Worm (Caenorhabditis elegans) whole organism, L4/young adult: ENCODE results near the gene pacl-1.

Source experiments
- W03F9.2 ChIP-seq: fragments of 150-350 bp; optimal IDR thresholded peaks from 2 replicates; lab custom pipeline; 2014; ENCODE audit warnings: missing biosample characterization, missing genetic modification characterization
- dao-5 ChIP-seq: sonication (generic microtip); optimal IDR thresholded peaks from 2 replicates; lab custom pipeline; 2016; ENCODE audit warnings: missing genotype, missing genetic modification characterization, moderate library complexity, missing compliant biosample characterization
- him-1 ChIP-seq: sonication (generic microtip); optimal IDR thresholded peaks from 2 replicates; lab custom pipeline; 2016; ENCODE audit warnings: missing genotype, missing genetic modification reagents, missing genetic modification characterization, missing compliant biosample characterization

Gene pacl-1

DNA sequence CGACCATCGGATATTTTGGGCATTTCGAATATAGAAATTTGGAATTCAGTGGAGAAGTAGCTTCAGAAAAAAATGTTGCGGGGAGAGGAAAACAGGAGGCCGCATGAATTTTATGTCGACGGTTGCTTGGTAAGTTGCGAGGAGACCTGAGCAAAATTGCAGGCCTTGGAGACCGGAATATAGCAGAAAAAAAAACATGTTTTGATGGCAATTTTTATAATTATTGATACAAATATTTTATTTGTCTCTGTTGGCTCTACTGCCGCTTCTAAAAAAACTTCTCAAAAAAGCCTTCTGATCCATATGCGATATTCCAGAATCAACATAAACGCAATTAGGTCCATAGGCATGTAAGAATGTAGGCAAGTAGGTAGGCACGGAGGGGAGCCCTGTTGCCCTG, at the start of gene pacl-1:
pacl-1 (minus strand) TSS at position 101 of the 400 bp plus-strand sequence.
- TF ChIP-seq dao-5 (tag; lab: Kevin White, UChicago): no peak
- TF ChIP-seq him-1 (tag; lab: Kevin White, UChicago): no peak
- no peak for TF ChIP-seq W03F9.2 (tag; lab: Kevin White, UChicago)

DNA sequence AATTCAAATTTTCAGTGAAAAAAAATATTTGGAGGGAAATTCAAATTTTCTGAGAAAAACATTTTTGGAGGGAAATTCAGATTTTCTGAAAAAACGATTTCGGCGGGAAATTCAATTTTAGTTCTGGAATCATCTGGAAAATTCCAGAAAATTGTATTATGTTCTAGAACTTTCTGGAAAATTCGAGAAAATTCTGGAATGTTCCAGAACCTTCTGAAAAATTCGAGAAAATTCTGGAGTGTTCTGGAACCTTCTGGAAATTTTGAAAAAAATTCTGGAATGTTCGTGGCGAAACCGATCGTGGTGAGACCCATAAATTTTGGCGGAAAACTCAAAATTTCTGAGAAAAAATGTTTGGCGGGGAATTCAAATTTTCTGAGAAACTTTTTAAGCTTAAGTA, 46.9 kb upstream of the pacl-1 start:
- TF ChIP-seq dao-5 (tag; lab: Kevin White, UChicago): no peak
- no peak for TF ChIP-seq him-1 (tag; lab: Kevin White, UChicago)
- no peak for TF ChIP-seq W03F9.2 (tag; lab: Kevin White, UChicago)

DNA sequence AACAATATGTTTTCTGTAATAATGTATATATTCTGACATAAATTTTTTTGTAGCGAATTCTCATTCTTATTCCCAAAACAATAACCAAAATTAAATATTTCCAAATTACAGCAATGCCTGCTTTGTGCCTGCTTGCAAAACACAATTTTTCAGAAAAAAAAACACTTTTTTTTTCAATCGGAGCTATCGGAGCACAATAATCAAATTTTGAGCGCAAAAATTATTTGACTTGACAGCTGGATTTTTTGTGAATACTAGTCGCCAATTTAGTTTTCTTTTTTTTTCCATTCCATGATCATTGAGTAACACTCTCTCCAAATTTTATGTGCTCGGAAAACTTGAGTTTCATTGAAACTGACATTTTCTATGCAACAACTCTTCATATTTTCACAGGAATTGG, 42.0 kb upstream of the pacl-1 start, which contains the start of gene srh-180:
srh-180 (plus strand) TSS at position 301 of the 400 bp plus-strand sequence.
- TF ChIP-seq him-1 (tag; lab: Kevin White, UChicago) (no peak), dao-5 (tag; lab: Kevin White, UChicago) (no peak), W03F9.2 (tag; lab: Kevin White, UChicago) (no peak)

DNA sequence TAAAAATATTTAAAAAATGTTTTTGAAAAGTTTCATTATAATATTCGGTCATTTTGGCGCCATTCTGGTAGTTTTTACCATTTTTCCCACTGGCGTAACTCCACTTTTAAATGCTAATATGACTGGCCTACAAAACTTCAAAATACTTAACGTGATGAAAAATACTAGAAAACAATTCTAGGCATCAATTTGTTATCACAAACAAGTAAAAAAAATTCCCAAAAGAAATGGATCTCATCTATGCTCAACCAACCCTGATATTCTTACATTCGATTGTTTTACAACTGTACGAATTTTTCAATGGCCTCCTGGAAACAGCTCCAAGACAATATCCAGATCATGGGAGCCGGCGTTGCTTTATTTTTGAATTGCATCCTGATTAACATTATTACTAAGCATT, 39.8 kb upstream of the pacl-1 start, which contains the start of gene str-214:
str-214 (plus strand) TSS at position 301 of the 400 bp plus-strand sequence.
- no peak for TF ChIP-seq him-1 (tag; lab: Kevin White, UChicago)
- TF ChIP-seq W03F9.2 (tag; lab: Kevin White, UChicago): no peak
- no peak for TF ChIP-seq dao-5 (tag; lab: Kevin White, UChicago)

- no peak for TF ChIP-seq dao-5 (tag; lab: Kevin White, UChicago)
- no peak for TF ChIP-seq him-1 (tag; lab: Kevin White, UChicago)
- TF ChIP-seq W03F9.2 (tag; lab: Kevin White, UChicago): no peak
Observed at ce11 chrV:16309523-16309922, 34.3 kb upstream of the pacl-1 start, which contains the start of gene oac-7. Gene oac-7, plus strand, starts transcription at chrV:16309805.

DNA sequence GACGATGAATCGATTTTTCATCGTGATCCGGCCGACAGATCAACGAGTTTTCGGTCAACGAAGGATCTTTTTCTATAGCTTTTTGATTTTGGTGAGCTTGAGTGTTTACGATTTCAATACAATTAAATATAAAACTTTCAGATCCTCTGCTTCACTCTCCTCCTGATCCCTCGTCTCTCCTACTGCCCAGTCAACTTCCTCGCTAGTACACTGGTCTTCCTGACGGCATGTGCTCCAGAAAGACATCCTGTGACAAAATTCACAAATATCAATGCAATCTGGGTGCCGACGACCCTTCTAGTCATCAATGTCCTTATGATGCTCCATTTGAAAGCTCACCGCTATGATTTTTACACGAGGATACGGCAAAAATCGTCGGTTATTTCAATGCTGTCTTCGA, 33.1 kb upstream of the pacl-1 start:
- TF ChIP-seq W03F9.2 (tag; lab: Kevin White, UChicago): no peak
- no peak for TF ChIP-seq dao-5 (tag; lab: Kevin White, UChicago)
- no peak for TF ChIP-seq him-1 (tag; lab: Kevin White, UChicago)

DNA sequence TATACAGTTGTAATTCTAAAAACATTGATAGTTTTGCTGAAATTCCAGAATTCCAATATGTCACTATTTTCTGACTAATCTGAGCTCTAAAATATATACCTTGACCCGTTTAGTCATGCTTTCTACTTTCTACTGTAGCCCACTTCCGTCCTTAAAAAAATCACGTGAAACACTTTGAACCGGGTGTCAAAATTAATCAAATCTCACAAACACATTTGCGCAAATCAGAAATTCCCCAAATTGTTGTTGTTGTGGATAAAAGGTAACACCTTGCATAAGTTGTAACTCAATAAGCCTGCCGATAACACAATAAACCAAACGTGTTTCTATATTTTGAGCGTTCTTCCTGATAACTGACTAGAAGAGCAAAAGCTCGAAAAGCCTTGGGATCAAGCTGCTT, 32.0 kb upstream of the pacl-1 start, which contains the start of gene srxa-7:
srxa-7 (plus strand) TSS at position 301 of the 400 bp plus-strand sequence.
- no peak for TF ChIP-seq dao-5 (tag; lab: Kevin White, UChicago)
- no peak for TF ChIP-seq W03F9.2 (tag; lab: Kevin White, UChicago)

DNA sequence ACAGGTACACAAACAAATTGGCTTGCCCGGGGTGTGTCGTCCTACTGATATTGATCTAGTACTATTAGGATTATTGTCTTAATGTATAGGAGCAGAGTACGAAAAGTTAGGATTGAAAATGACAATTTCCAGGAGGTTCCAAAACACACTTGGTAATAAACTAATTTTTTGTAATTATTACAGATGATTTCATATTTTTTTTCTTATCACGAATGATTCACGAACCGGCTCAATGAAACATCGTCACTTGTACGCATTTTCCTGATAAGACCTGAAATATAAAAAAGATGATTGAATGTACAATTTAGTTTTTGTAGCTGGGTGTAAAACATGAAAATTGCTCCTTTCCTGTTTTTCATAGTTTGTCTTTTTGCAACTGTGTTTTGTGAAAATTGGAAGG, 27.2 kb upstream of the pacl-1 start, which contains the start of the genes C31A11.13 and oac-6:
C31A11.13 (minus strand) TSS at position 113 of the 400 bp plus-strand sequence.
oac-6 (plus strand) TSS at position 279 of the 400 bp plus-strand sequence.
- TF ChIP-seq W03F9.2 (tag; lab: Kevin White, UChicago) (no peak), him-1 (tag; lab: Kevin White, UChicago) (no peak), dao-5 (tag; lab: Kevin White, UChicago) (no peak)

- TF ChIP-seq dao-5 (tag; lab: Kevin White, UChicago) (no peak), him-1 (tag; lab: Kevin White, UChicago) (no peak), W03F9.2 (tag; lab: Kevin White, UChicago) (no peak)
Observed at ce11 chrV:16300276-16300675, 25.0 kb upstream of the pacl-1 start, which contains the start of gene srbc-82. Gene srbc-82, plus strand, starts transcription at chrV:16300576.

ce11 chrV:16299834-16300233, 24.6 kb upstream of the pacl-1 start:
- no peak for TF ChIP-seq W03F9.2 (tag; lab: Kevin White, UChicago)
- no peak for TF ChIP-seq him-1 (tag; lab: Kevin White, UChicago)
- TF ChIP-seq dao-5 (tag; lab: Kevin White, UChicago): no peak

ce11 chrV:16298669-16299068, 23.4 kb upstream of the pacl-1 start, which contains the start of gene srbc-84:
Gene srbc-84, plus strand, starts transcription at chrV:16298969.
- TF ChIP-seq him-1 (tag; lab: Kevin White, UChicago) (no peak), W03F9.2 (tag; lab: Kevin White, UChicago) (no peak), dao-5 (tag; lab: Kevin White, UChicago) (no peak)

DNA sequence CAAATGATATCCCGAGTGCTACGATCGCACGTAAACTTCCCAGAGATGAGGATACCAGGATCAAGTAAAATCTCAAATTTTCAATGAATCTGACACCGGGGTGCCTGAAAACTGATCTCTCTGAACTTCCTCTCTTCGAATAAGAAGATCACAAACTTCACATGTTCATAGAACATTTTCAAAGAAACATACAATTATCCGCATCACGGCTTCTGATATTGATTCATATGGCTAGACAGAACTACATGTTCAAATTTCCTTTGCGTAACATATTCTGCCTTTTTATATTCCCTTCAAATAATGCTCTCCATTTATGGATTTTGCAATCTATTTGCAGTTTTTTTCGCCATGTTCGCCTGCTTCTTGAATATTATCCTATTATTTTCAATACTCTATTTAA, 21.8 kb upstream of the pacl-1 start, which contains the start of gene srbc-83:
srbc-83 (plus strand) TSS at position 301 of the 400 bp plus-strand sequence.
- TF ChIP-seq dao-5 (tag; lab: Kevin White, UChicago) (no peak), W03F9.2 (tag; lab: Kevin White, UChicago) (no peak), him-1 (tag; lab: Kevin White, UChicago) (no peak)

ce11 chrV:16292409-16292808, 17.2 kb upstream of the pacl-1 start, which contains the start of gene oac-5:
Gene oac-5, plus strand, starts transcription at chrV:16292709.
- TF ChIP-seq dao-5 (tag; lab: Kevin White, UChicago) (no peak), W03F9.2 (tag; lab: Kevin White, UChicago) (no peak), him-1 (tag; lab: Kevin White, UChicago) (no peak)

- TF ChIP-seq dao-5 (tag; lab: Kevin White, UChicago): no peak
- no peak for TF ChIP-seq W03F9.2 (tag; lab: Kevin White, UChicago)
- no peak for TF ChIP-seq him-1 (tag; lab: Kevin White, UChicago)
Observed at ce11 chrV:16287619-16288018, 12.4 kb upstream of the pacl-1 start, which contains the start of gene F28G4.3. Gene F28G4.3, minus strand, starts transcription at chrV:16287719.
